Fruit fly (Drosophila melanogaster): Measurements from ENCODE around the gene Mesh1.

Gene Mesh1

dm6 chr3R:29216484-29216863 lies 14.1 kb upstream of the Mesh1 start:
- TF ChIP-seq noc (tag; optimal IDR thresholded peaks at IDR 0.05), result no peak

- TF ChIP-seq noc (tag; optimal IDR thresholded peaks at IDR 0.05), result no peak
Measured at dm6 chr3R:29215652-29216483, 13.5 kb upstream of the Mesh1 start.

dm6 chr3R:29214982-29215533 lies 12.7 kb upstream of the Mesh1 start:
- TF ChIP-seq noc (tag; optimal IDR thresholded peaks at IDR 0.05), result peak; percentile 19

DNA sequence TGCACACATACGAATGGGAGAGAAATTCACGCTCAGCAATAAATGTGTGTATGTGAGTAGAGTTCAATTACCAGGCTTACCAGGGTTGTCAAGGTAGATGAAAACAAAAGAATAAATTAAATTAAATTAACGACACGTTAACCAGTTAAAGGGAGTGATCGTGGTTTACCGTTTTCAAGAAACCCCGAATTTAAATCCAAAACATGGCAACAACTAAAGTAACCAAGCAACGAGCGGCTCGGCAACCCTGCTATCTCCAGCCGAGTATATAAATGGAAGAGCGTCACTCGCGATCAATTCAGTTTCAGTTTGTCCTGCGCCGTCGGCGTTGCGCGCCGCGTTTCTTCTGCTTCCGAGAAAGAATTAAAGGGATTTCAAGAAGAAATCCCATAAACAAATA lies 11.9 kb upstream of the Mesh1 start:
- TF ChIP-seq noc (tag; optimal IDR thresholded peaks at IDR 0.05), result peak; percentile 99

- TF ChIP-seq noc (tag; optimal IDR thresholded peaks at IDR 0.05), result no peak
Measured at dm6 chr3R:29213416-29213815, 11.1 kb upstream of the Mesh1 start.

DNA sequence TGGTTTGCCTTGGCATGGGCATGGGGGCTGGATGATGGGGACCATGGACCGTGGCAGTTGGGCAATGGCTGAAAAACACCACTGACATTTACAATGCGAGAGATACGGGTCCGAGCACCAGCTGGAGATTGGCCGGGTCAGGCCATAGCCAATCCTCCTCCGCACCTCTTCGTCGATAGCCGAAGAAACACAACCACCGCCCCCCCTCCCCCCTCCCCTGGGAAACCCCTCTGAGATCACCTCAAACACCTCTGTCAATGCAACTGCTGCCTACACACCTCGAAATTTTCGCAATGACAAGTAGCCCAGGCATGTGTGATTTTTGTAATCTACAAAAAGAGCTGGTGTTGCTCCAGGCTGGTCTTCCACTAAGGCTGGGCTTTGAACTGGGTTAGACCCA lies 10.2 kb upstream of the Mesh1 start:
- TF ChIP-seq noc (tag; optimal IDR thresholded peaks at IDR 0.05), result no peak

- TF ChIP-seq noc (tag; optimal IDR thresholded peaks at IDR 0.05), result no peak
Measured at dm6 chr3R:29211702-29212101, 9.4 kb upstream of the Mesh1 start.

DNA sequence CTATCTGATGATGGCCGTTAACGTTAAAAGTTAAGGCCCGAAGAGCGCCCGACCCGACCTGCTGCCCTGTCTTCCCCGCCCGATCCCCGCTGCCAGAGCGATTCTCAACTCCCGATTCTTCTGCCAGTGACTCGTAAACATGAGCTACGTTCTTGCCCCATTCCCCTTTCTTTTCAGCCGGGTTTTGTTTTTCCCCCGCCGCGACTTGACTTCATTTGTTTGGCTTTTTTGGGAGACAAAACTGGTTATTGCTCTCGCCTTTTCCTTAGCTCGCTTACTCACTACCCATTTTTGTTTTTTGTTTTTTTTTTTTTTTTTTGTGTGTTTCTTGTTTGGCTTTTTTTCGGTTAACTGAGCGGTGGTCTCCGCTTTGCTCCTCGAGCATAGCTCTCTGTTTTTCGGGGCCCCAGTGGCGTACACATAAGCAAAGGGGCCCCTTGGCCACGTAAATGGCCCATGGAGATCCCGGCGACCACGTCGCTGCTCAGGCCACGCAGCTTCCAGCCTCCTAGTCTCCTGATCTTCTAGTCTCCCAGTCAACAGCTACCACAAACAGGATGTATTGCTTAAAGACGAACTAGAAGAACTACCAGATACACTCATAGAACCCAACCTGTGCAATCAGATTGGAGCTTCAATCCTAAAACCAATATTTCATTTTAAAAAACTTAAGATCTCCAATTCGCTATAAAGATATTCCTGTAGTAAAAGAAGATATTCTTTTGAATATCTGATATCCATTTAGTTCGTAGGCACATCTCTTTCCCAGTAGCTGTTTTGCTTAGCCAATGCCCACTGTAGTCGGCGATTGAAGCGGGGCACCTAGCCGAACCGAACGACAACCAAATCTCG lies 8.4 kb upstream of the Mesh1 start:
- no peak for TF ChIP-seq noc (tag; optimal IDR thresholded peaks at IDR 0.05)

DNA sequence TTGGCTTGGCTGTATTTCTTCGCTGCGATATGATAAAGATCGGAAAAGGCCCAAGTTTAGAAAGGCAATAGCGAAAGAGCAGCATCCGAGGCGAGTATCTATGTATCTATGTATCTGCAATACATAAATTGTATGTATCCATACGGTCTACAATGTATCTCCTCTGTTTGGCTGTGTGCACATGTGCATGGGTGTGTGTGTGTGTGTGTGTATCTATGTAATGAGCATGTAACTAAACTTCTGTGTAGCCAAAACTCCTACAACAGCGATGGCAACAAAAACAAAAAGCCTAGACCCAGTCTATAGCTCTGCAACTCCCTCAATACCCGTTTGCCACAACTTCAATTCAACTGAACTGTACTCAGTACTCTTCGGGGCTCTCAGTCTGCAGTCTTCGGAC lies 7.8 kb upstream of the Mesh1 start:
- TF ChIP-seq noc (tag; optimal IDR thresholded peaks at IDR 0.05), result no peak

DNA sequence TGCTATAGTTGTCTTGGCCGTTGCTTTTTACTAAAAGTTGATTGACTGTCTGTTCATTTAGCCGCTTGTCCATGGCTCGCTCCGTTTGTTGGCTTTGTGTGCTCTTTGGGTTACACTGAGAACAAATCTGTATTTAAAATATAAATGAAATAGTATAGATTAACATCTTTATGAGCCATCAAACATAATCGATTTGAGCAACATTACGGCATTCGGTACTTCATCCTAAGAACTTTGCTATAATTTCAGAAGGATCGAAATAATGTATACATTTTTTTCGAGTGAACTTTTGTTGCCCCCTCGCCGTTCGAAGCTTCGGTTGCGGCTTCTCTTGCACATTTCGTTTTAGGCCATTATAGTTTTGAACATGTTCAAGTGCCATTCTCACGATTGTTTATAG lies 5.7 kb upstream of the Mesh1 start:
- peak; percentile 32 for TF ChIP-seq noc (tag; optimal IDR thresholded peaks at IDR 0.05)

DNA sequence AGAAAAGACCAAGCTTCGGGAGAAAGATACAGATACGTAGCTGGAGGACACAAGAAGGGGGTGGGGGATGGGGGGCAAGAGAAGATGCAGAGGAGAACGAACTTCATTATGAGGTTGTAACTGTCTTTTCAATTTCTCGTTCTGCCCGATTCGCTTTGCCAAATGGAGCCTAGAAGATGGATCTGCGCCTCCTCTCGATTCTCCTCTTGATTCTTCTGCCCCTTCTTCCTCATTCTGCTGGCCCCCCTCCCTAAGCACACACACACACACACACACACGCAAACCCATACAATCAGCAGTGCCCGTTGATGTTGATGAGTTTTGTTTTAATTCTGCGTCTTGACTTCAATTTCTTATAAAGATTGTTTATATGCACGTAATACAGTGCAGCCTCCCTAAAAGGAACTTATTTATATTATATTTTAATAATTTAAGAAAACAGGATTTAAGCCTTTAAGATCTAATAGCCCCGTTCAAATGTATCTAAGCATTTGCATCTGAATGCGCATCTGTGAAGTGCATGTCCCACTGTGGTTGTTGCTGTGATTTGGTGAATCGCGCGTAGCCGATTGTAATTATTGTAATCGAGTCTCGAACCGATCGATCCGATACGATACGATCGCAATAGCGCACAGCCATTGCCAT lies 4.8 kb upstream of the Mesh1 start:
- TF ChIP-seq noc (tag; optimal IDR thresholded peaks at IDR 0.05), result peak; percentile 46

DNA sequence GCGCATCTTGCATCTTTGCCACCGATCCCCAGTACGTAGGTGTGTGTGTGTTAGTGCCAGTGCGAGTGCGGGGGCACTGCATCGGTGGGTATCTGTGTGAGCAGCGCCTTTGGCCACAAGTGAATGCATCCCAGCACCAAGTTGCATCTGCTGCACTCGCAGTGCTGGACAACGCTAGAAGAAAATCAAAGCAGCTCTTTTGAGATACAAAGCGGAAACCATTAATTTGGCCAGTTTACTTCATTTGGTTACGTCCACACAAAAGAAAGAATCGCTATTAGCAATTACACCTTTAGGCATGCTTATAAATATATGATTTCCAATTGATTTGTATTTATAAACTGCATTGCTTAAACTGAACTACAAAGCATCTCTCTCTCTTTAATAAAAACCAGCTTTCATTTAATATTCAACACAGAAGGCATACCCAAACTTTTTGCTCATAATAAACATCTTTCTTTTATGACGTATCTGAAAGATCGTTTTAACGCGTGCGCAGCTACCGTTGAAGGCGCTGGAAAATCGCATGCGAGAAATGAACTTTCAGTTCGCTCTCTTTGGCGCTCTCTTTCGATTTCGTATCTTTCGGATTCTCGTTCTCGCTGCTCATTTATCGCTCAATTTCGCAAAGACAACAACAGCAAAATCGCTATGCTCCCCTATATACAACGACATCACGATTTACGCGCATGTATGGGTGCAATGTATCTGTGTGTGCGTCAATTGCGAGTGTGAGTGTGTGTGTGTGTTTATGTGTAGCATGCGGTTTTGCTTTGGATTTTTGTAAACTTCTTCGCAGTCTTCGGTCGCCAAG lies 4.1 kb upstream of the Mesh1 start:
- no peak for TF ChIP-seq noc (tag; optimal IDR thresholded peaks at IDR 0.05)

DNA sequence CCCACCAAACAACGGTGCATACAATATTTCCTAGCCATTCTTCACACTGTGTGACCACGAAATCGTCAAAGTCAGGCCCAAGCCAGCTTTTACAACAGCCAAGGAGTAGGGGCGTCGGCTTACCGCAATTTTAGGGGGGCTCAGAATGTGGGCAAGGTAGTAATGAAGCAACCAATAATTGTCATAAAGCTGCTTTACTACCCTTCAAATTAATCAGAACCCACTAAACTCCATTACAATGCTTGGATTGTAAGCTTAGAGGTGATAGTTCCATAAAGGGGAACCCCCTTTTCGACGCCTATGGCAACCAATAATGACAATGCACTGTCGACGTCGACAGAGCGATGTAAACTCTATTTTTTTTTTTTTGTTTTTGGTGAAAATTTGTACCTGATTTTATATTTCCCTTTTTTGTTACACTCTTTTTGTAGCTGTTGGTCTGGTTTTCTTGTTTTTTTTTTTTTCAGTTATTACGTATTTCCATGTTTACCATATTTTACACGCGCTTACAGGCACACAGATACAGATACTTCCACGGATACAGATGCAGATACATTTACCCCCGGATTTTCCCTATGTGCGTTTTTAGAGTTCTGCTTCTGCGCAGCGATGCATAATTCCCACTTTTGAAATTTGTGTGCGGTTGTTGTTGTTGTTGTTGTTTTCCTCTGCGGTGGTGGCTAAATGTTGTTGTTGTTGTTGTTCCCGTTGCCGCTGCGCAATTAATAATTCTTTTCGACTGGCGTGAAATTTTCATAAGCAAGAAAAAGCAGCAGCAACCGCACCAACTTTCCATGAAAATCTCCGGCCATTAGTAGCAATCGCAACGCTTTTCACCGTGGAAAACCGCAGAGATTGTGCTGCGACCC lies 2.5 kb upstream of the Mesh1 start:
- no peak for TF ChIP-seq noc (tag; optimal IDR thresholded peaks at IDR 0.05)

DNA sequence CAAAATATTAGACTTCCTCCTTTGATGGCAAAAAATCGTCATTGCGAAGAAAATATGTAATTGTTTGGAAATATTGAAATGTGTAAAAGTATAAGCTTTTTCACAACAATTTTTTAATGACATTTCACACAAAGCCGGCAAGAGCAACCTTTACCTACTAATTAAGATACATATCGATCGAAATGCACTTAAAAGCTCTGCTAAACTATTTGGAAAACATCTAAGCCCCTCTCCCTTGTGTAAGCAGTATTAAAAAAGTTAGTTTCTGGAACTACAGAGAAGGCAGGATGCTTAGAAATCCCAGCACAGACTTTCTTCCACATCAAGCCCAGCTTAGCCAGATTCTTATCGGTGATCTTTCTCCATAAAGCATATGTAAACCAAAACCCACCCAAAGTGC lies 1.7 kb upstream of the Mesh1 start, which contains the start of gene Cyt-c1L:
Cyt-c1L (minus strand) TSS at position 101 of the 400 bp plus-strand sequence.
- no peak for TF ChIP-seq noc (tag; optimal IDR thresholded peaks at IDR 0.05)
